Fruit fly (Drosophila melanogaster): ENCODE results near the gene Proc-R.

Proc-R gene

DNA sequence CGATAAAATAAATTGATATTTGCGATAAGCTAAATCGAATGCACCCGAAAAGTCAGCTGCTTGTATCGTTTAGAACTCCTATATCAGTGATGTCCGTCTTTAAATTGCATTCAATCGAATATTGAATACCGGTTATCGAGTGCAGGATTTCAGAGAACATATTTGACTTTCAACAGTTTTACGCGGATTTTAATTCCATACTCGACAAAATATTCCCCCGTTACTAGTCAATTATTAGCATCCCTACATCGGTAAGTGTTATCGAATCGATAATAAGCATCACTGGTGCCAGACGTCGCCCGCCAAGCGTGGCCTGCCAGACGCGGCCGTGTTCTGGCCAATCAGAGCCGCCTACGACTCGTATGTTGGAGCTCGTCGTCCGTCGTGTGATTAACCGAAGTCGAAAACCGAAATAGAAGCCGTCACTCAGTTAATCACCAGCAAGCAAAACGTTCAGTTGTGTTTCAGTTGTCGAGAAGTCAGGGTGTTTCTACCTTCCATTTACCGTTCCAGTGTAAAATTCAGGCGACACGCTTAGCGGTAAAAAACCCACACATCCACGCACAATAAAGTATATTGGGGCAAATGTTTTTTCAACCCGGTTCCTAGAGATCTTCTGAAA, 19.8 kb upstream of the Proc-R start, which contains the start of gene ctp (continued):
- peak; percentile 55 for TF ChIP-seq gem (tag; optimal IDR thresholded peaks at IDR 0.05)
- no peak for TF ChIP-seq CHES-1-like (GFP tag; optimal IDR thresholded peaks at IDR 0.05)
- TF ChIP-seq dpn (GFP tag; optimal IDR thresholded peaks at IDR 0.05) = peak; percentile 27 to 41
- TF ChIP-seq br (optimal IDR thresholded peaks at IDR 0.05) = no peak
- peak; percentile 69; the same call in 2 of the 3 replicates for TF ChIP-seq ci (GFP tag; IDR thresholded peaks at IDR 0.05)
- peak; percentile 61; the same call in 1 of the 3 replicates for TF ChIP-seq mld (GFP tag; IDR thresholded peaks at IDR 0.05; ENCODE audit: partially characterized antibody)
- no peak for TF ChIP-seq ase (GFP tag; IDR thresholded peaks at IDR 0.05)
- no peak for TF ChIP-seq CG10321 (GFP tag; IDR thresholded peaks at IDR 0.05)
- no peak for TF ChIP-seq gsb-n (tag; optimal IDR thresholded peaks at IDR 0.05)
- TF ChIP-seq ind (GFP tag; optimal IDR thresholded peaks at IDR 0.05) = peak; percentile 56
- TF ChIP-seq Eip74EF (GFP tag; optimal IDR thresholded peaks at IDR 0.05) = no peak
- TF ChIP-seq vvl (GFP tag; IDR thresholded peaks at IDR 0.05) = no peak; the same call in none of the 2 replicates
- peak; percentile 72 for TF ChIP-seq nerfin-2 (GFP tag; IDR thresholded peaks at IDR 0.05; ENCODE audit: partially characterized antibody)
- TF ChIP-seq CG11085 (GFP tag; IDR thresholded peaks at IDR 0.05) = no peak
- TF ChIP-seq Hsf (GFP tag; optimal IDR thresholded peaks at IDR 0.05) = peak; percentile 41
- no peak for TF ChIP-seq sima (GFP tag; optimal IDR thresholded peaks at IDR 0.05)
- TF ChIP-seq zfh2 (GFP tag; optimal IDR thresholded peaks at IDR 0.05) = peak; percentile 78
- TF ChIP-seq disco-r (GFP tag; optimal IDR thresholded peaks at IDR 0.05) = peak; percentile 35
- no peak for TF ChIP-seq CG1529 (GFP tag; optimal IDR thresholded peaks at IDR 0.05)

DNA sequence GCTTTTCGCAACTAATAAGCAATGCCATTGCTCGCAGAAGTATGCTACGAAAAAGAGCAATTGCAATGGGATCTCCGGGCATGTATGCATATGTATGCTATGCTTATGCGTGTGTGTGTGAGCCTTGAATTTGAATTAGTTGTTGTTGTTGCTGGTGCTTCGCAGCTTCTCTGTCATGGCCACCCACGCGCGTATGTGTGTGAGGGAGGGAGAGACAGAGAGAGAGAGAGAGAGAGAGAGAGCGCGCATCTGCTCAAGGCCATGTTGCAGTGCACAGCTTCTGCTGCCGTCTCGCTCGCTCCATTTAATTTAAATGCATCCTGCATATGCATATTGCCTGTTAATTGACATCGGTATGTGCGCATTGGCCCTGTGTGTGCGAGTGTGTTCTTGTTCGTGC, 16.9 kb upstream of the Proc-R start:
- TF ChIP-seq Adf1 (GFP tag; IDR thresholded peaks at IDR 0.05) (no peak), CG8478 (optimal IDR thresholded peaks at IDR 0.05) (peak; percentile 28), CG4360 (GFP tag; IDR thresholded peaks at IDR 0.05) (peak; percentile 57), CG1832 (GFP tag; optimal IDR thresholded peaks at IDR 0.05) (peak; percentile 55), Six4 (GFP tag; optimal IDR thresholded peaks at IDR 0.05) (no peak), CG18764 (GFP tag; optimal IDR thresholded peaks at IDR 0.05) (no peak), cg (GFP tag; optimal IDR thresholded peaks at IDR 0.05) (peak; percentile 49), Trl (optimal IDR thresholded peaks at IDR 0.05) (peak; percentile 19 to 47), Trl (GFP tag; optimal IDR thresholded peaks at IDR 0.05) (no peak), Blimp-1 (GFP tag; optimal IDR thresholded peaks at IDR 0.05) (no peak), CG10321 (GFP tag; IDR thresholded peaks at IDR 0.05) (peak; percentile 36; the same call in 1 of the 2 replicates), emc (GFP tag; optimal IDR thresholded peaks at IDR 0.05) (no peak), sens (GFP tag) (peak; percentile 53)

DNA sequence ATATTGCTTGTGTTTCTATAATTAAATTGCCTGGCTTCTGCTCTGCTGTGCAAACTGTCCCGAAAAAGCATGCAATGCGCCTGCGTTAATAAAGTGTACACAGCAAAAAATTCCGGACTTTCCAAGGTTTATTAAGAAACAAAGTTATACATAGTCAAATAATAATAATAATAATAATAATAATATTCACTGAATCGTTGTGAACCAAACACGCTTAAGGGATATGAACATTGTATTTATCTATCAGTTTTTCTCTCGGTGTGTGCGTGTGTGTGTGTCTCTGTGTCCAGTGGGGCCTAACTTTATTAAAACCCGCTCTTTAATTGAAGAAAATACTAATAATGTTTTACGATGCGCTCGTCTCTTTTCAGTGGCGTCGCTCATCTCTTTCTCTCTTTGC, 16.5 kb upstream of the Proc-R start:
- TF ChIP-seq fd96Cb (tag; optimal IDR thresholded peaks at IDR 0.05) = peak; percentile 15
- TF ChIP-seq stwl (tag; optimal IDR thresholded peaks at IDR 0.05) = no peak
- TF ChIP-seq Drgx (GFP tag; IDR thresholded peaks at IDR 0.05) = 0 out of 2 replicates have a peak, but pooled peaks have one; percentile 16
- no peak for TF ChIP-seq Chrac-16 (GFP tag; optimal IDR thresholded peaks at IDR 0.05)
- TF ChIP-seq Ravus (GFP tag; IDR thresholded peaks at IDR 0.05) = no peak
- no peak for TF ChIP-seq abd-A (tag; optimal IDR thresholded peaks at IDR 0.05)
- no peak for TF ChIP-seq Trl (optimal IDR thresholded peaks at IDR 0.05)
- TF ChIP-seq Trl (GFP tag; optimal IDR thresholded peaks at IDR 0.05) = no peak
- peak; percentile 24; the same call in 1 of the 2 replicates for TF ChIP-seq esg (GFP tag; conservative IDR thresholded peaks at IDR 0.05)
- TF ChIP-seq CG11723 (GFP tag; optimal IDR thresholded peaks at IDR 0.05) = no peak
- TF ChIP-seq usp (GFP tag; optimal IDR thresholded peaks at IDR 0.05) = no peak
- no peak for TF ChIP-seq Lpt (GFP tag; optimal IDR thresholded peaks at IDR 0.05)
- no peak for TF ChIP-seq CG17612 (GFP tag; IDR thresholded peaks at IDR 0.05)
- no peak for TF ChIP-seq her (GFP tag; optimal IDR thresholded peaks at IDR 0.05)
- TF ChIP-seq CG4404 (GFP tag; IDR thresholded peaks at IDR 0.05) = no peak
- peak; percentile 20 for TF ChIP-seq CG9817 (tag; optimal IDR thresholded peaks at IDR 0.05)
- no peak for TF ChIP-seq B-H2 (GFP tag; optimal IDR thresholded peaks at IDR 0.05)
- TF ChIP-seq fd64A (GFP tag; optimal IDR thresholded peaks at IDR 0.05) = no peak
- TF ChIP-seq pfk (GFP tag; optimal IDR thresholded peaks at IDR 0.05) = no peak
- no peak for TF ChIP-seq CG15479 (GFP tag; optimal IDR thresholded peaks at IDR 0.05)
- TF ChIP-seq CG15073 (GFP tag; optimal IDR thresholded peaks at IDR 0.05) = no peak
- no peak for TF ChIP-seq tio (GFP tag; optimal IDR thresholded peaks at IDR 0.05)

Data from whole organism, embryonic.